Worm (Caenorhabditis elegans): Measurements from ENCODE around the gene aptf-1.

- TF ChIP-seq ztf-11 (tag; optimal IDR thresholded peaks at IDR 0.05) (no peak), nhr-76 (tag; optimal IDR thresholded peaks at IDR 0.05) (no peak), pha-4 (tag; optimal IDR thresholded peaks at IDR 0.05) (no peak)
Observed at ce11 chrII:6422812-6423211, 32.0 kb upstream of the aptf-1 start, which contains the start of gene K03H9.3.
